Worm (Caenorhabditis elegans) whole organism, L4/young adult: Measurements from ENCODE around the gene nhr-219.

Experiments used
- W03F9.2 ChIP-seq: fragments of 150-350 bp; optimal IDR thresholded peaks from 2 replicates; lab custom pipeline; 2014; ENCODE audit warnings: missing biosample characterization, missing genetic modification characterization
- dao-5 ChIP-seq: sonication (generic microtip); optimal IDR thresholded peaks from 2 replicates; lab custom pipeline; 2016; ENCODE audit warnings: missing genotype, missing genetic modification characterization, moderate library complexity, missing compliant biosample characterization
- him-1 ChIP-seq: sonication (generic microtip); optimal IDR thresholded peaks from 2 replicates; lab custom pipeline; 2016; ENCODE audit warnings: missing genotype, missing genetic modification reagents, missing genetic modification characterization, missing compliant biosample characterization

DNA sequence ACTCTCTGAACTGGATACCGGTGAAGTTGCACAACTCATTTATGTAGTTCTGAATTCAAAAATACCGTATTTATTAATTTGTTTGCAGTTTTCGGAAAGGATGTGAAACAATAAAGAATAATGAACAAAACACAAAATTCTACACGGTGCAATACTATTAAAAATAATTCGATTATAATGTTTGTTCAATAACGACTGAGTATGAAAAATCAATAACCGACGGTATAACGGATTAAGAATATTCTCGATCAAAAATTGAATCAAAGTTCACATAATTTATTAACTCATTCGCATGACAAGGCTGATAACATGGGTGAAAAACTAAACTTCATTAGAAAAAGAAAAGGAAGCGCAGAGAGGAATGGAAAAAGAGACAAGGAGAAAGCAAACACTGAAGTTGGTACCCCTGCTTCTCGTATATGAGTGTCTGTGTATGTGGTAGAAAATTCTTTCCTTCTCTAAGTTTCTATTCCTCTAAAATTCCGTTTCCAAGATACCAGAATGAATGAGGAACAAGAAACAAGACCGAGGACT lies 9.0 kb upstream of the nhr-219 start, which contains the start of gene nhr-143:
- no peak for TF ChIP-seq him-1
- no peak for TF ChIP-seq W03F9.2 (tag; lab: Kevin White, UChicago)
- no peak for TF ChIP-seq dao-5 (tag; lab: Kevin White, UChicago)
